Worm (Caenorhabditis elegans) whole organism, L4/young adult: ENCODE data around the gene frpr-6.

ENCODE experiments used
- W03F9.2 ChIP-seq: fragments of 150-350 bp; optimal IDR thresholded peaks from 2 replicates; lab custom pipeline; 2014; ENCODE audit warnings: missing biosample characterization, missing genetic modification characterization
- dao-5 ChIP-seq: sonication (generic microtip); optimal IDR thresholded peaks from 2 replicates; lab custom pipeline; 2016; ENCODE audit warnings: missing genotype, missing genetic modification characterization, moderate library complexity, missing compliant biosample characterization
- him-1 ChIP-seq: sonication (generic microtip); optimal IDR thresholded peaks from 2 replicates; lab custom pipeline; 2016; ENCODE audit warnings: missing genotype, missing genetic modification reagents, missing genetic modification characterization, missing compliant biosample characterization

Gene frpr-6

DNA sequence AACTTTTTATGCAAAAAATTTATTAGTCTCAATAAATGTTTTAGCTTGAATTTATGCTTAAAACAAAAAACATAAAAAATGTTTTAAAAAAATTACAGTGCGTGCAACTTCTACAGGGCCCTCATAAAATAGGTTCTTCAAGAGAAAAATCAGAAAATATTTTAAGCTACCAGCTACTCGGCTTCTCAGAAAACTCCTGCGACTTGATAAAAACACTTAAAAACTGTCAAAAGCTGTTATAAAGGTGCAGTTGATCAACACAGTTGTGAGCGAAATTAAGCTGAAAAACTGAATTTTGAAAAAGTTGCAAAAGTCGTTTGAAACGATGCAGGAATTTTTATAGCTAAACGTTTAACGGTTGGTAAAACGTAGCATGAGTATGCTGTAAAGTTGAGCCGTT lies 12.2 kb downstream of the frpr-6 start:
- TF ChIP-seq W03F9.2 (tag; lab: Kevin White, UChicago) (no peak), him-1 (no peak), dao-5 (tag; lab: Kevin White, UChicago) (no peak)

DNA sequence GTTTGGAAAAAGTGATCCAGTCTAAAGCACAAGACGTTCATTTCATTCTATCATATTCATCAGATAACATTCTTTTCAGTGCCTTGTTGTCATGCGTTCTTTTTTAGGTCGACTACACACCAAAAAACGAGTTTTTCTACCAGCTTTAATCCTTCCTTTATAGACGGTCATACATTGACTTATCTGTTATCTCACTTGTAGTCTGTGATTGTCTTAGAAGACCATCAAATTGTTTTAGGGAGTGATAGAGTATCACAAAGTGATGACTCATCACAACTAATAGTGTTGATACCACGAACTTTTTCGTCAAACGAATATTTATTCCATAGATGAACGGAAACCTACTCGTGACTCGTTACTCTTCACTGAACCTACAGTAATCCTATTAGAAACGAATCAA lies 15.1 kb downstream of the frpr-6 start:
- no peak for TF ChIP-seq W03F9.2 (tag; lab: Kevin White, UChicago)
- TF ChIP-seq him-1 = no peak
- TF ChIP-seq dao-5 (tag; lab: Kevin White, UChicago) = no peak

ce11 chrV:9084252-9084651 lies 16.7 kb downstream of the frpr-6 start:
- TF ChIP-seq dao-5 (tag; lab: Kevin White, UChicago) = no peak
- TF ChIP-seq W03F9.2 (tag; lab: Kevin White, UChicago) = no peak

DNA sequence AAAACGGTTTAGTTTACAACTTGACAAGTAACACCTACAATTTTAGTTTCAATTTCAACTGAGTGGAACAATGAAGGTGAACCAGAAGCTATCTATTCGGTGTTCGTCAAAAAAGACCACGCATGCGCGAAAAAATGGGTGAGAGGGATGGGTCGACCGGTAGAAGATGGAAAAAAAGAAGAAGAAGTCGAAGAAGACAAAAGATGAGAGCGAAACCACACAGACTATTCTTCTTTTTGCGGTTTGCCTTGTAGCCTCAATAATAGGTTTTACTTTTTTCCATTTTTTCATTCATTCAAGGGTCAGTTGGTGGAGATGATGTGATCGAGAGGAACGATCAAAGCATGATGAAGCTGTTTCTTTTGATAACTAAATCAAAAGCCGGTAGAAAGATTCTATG lies 18.6 kb downstream of the frpr-6 start:
- no peak for TF ChIP-seq him-1
- TF ChIP-seq dao-5 (tag; lab: Kevin White, UChicago) = no peak
- TF ChIP-seq W03F9.2 (tag; lab: Kevin White, UChicago) = no peak

DNA sequence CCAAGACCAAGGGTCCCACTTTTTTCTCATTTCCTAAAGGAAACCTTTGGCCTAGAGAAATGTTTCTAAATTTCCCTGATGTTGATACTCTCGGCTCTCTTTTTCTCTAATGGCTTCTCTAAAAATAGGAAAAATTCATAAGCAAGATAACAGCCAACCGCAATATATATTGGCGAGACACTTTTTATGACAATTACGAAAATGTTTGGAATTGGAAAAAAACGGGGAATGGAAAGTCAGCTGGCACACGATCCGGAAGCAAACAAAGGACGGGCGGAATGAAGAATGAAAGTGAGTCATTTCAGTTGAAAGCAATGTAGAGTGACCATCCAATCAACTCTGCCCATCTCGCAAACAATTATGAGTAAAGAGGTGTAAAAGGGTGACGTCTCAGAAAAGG lies 19.6 kb downstream of the frpr-6 start:
- TF ChIP-seq dao-5 (tag; lab: Kevin White, UChicago) = no peak
- TF ChIP-seq him-1 = no peak
- TF ChIP-seq W03F9.2 (tag; lab: Kevin White, UChicago) = no peak

DNA sequence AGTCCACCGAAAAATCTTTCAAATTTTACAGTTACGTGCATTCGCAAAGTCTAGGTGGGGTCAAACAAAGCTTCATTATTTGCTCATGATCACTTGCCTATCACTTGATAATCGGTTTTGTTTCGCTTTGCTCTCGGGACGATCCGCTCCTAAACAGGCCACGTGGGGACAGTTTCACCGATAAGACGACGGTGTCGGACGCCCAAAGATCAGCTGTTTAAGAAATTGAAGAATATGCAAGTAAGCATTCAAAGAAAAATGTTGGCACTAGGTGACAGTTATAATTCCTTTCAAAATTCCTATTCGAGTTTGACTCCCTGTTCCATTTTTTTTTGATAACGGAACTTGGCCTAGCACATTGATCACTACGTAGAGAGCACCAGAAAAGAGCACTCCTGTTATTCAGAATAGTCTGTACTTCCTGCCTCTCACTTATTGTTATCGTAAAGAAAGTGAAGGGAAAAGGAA lies 21.0 kb downstream of the frpr-6 start:
- no peak for TF ChIP-seq dao-5 (tag; lab: Kevin White, UChicago)
- no peak for TF ChIP-seq W03F9.2 (tag; lab: Kevin White, UChicago)
- no peak for TF ChIP-seq him-1

DNA sequence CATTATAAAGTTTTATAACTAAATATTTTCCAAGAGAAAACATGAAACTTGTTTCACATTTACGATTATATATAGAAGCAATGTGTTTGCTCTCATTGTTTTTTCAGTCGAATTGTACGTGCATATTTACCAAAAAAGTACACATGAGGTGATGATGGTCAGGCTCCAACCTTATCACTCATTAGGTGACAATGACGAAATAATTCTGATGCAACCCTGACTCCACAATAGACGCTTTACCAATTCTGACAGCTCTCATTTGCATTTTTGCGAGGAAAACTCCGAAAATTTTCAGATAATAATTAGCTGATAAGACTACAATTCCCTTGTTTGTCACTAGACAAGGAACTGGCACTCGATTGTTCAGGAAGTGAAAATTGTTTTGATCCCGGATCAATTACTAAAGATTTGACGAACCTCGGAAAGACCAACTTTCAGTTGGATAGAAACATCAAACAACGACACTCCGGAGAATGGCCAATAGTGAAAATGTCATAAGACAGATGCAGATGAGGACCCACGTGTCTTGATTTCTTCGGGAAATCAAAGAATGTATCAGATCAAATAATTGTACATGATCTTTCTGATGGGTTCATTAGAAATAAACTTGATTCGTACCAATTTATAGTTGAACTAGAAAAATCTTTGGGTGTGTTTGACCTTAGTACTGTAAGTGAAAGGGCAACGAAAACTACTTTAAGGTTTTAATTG lies 22.0 kb downstream of the frpr-6 start:
- TF ChIP-seq dao-5 (tag; lab: Kevin White, UChicago) (no peak), him-1 (no peak), W03F9.2 (tag; lab: Kevin White, UChicago) (no peak)

ce11 chrV:9078067-9078581 lies 22.8 kb downstream of the frpr-6 start:
- no peak for TF ChIP-seq him-1
- TF ChIP-seq dao-5 (tag; lab: Kevin White, UChicago) = no peak
- TF ChIP-seq W03F9.2 (tag; lab: Kevin White, UChicago) = no peak

DNA sequence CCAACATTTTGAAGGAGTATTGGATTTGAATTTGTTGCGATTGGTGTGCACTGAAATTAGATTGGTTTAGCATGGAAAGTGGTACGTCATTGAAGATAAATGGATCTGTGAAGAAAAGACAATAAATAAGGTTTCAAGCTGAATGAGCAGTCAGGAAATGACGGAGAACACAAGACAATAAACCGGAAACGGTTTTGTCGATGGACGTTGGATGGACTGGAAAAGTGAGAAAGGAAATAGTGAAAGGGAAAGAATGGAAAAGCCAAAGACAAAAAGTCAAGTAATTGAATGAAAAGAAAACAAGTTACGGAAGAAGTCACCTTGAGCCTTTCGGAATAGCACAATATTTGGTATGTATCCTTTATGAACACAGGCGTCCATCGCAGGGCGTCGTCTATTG lies 24.7 kb downstream of the frpr-6 start, which contains the start of gene T27E4.7:
T27E4.7 (minus strand) TSS at position 50 of the 400 bp plus-strand sequence.
- TF ChIP-seq W03F9.2 (tag; lab: Kevin White, UChicago) (no peak), dao-5 (tag; lab: Kevin White, UChicago) (no peak), him-1 (no peak)

- no peak for TF ChIP-seq W03F9.2 (tag; lab: Kevin White, UChicago)
Measured at ce11 chrV:9075827-9076226, 25.1 kb downstream of the frpr-6 start.

- no peak for TF ChIP-seq W03F9.2 (tag; lab: Kevin White, UChicago)
- no peak for TF ChIP-seq dao-5 (tag; lab: Kevin White, UChicago)
- no peak for TF ChIP-seq him-1
Measured at ce11 chrV:9074360-9074834, 26.6 kb downstream of the frpr-6 start.

ce11 chrV:9073322-9074038 lies 27.5 kb downstream of the frpr-6 start, which contains the start of gene oac-50:
oac-50 (minus strand) TSS chrV:9073540.
- TF ChIP-seq him-1 (no peak), W03F9.2 (tag; lab: Kevin White, UChicago) (no peak), dao-5 (tag; lab: Kevin White, UChicago) (no peak)

- TF ChIP-seq him-1 = no peak
- TF ChIP-seq dao-5 (tag; lab: Kevin White, UChicago) = no peak
- no peak for TF ChIP-seq W03F9.2 (tag; lab: Kevin White, UChicago)
Measured at ce11 chrV:9069680-9070079, 31.3 kb downstream of the frpr-6 start, which contains the start of gene T27E4.5. T27E4.5 (minus strand) TSS chrV:9069780.

DNA sequence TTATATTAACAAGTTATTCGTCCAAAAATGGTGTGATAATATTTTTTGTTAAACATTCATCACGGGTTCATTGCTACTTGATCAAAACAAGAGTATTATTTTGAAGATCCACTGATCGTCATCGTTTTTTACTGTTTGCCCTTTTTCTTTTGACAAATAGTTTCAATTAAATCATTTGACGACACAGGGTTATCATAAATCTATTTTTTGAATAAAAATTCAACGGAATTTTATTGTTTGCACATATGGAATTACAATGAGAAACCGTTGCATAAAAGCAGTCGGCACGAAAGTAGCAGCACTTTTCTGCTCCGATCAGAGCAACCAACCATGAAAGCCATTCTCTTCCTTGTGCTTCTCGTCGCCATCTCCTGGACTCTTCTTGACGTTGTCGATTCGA lies 33.3 kb downstream of the frpr-6 start, which contains the start of gene fip-2:
fip-2 (plus strand) TSS at position 301 of the 400 bp plus-strand sequence.
- TF ChIP-seq him-1 = no peak
- TF ChIP-seq W03F9.2 (tag; lab: Kevin White, UChicago) = no peak
- no peak for TF ChIP-seq dao-5 (tag; lab: Kevin White, UChicago)
